Fruit fly (Drosophila melanogaster) whole organism, embryonic: ENCODE measurements around the gene CG1024.

Experiments used
- Adf1 ChIP-seq: fragments of 200-800 bp; sonication (Bioruptor generic); IDR thresholded peaks from 2 replicates; pipeline ENCODE4 v1.3.6; 2022; ENCODE audit warnings: missing biosample characterization, missing genetic modification characterization
- Bgb ChIP-seq: fragments of 200-800 bp; sonication (Bioruptor generic); IDR thresholded peaks from 2 replicates; pipeline ENCODE4 v1.3.6; 2022; ENCODE audit warnings: missing biosample characterization, missing genetic modification characterization; ENCODE audit not compliant: partially characterized antibody
- CG10209 ChIP-seq: fragments of 200-800 bp; sonication (Bioruptor generic); optimal IDR thresholded peaks from 3 replicates; lab custom pipeline; 2017; ENCODE audit warnings: missing biosample characterization, mild to moderate bottlenecking, missing genetic modification characterization, missing genetic modification reagents
- CG10267 ChIP-seq: fragments of 200-800 bp; sonication (Bioruptor generic); optimal IDR thresholded peaks from 2 replicates; lab custom pipeline; 2018; ENCODE audit warnings: missing biosample characterization, mild to moderate bottlenecking, missing genetic modification characterization, moderate library complexity
- CG1233 ChIP-seq: fragments of 200-800 bp; sonication (Bioruptor generic); optimal IDR thresholded peaks from 4 replicates; lab custom pipeline; 2018; ENCODE audit warnings: missing biosample characterization, mild to moderate bottlenecking, missing genetic modification characterization
- CG13123 ChIP-seq: fragments of 200-800 bp; sonication (Bioruptor generic); optimal IDR thresholded peaks from 2 replicates; lab custom pipeline; 2016; ENCODE audit warnings: missing biosample characterization, missing genetic modification characterization
- CG15479 ChIP-seq: fragments of 200-800 bp; sonication (Bioruptor generic); optimal IDR thresholded peaks from 3 replicates; lab custom pipeline; 2019; ENCODE audit warnings: missing biosample characterization, mild to moderate bottlenecking, missing genetic modification characterization, moderate library complexity
- CG1602 ChIP-seq: fragments of 200-800 bp; sonication (Bioruptor generic); optimal IDR thresholded peaks from 3 replicates; lab custom pipeline; 2016; ENCODE audit warnings: missing biosample characterization, missing genetic modification characterization
- CG1603 ChIP-seq: fragments of 200-800 bp; sonication (Bioruptor generic); optimal IDR thresholded peaks from 2 replicates; lab custom pipeline; 2019; ENCODE audit warnings: missing biosample characterization, mild to moderate bottlenecking, missing genetic modification characterization, moderate library complexity
- CG1647 ChIP-seq: fragments of 200-800 bp; sonication (Bioruptor generic); optimal IDR thresholded peaks from 3 replicates; lab custom pipeline; 2016; ENCODE audit warnings: missing biosample characterization, missing genetic modification characterization
- CG17186 ChIP-seq: fragments of 200-800 bp; sonication (Bioruptor generic); optimal IDR thresholded peaks from 3 replicates; lab custom pipeline; 2017; ENCODE audit warnings: missing biosample characterization, missing genetic modification reagents, missing genetic modification characterization
- CG17361 ChIP-seq: fragments of 200-800 bp; sonication (Bioruptor generic); IDR thresholded peaks from 3 replicates; pipeline ENCODE4 v1.3.6; 2022; ENCODE audit warnings: missing biosample characterization, missing genetic modification characterization
- CG17568 ChIP-seq: fragments of 200-800 bp; sonication (Bioruptor generic); optimal IDR thresholded peaks from 2 replicates; lab custom pipeline; 2018; ENCODE audit warnings: missing biosample characterization, mild to moderate bottlenecking, missing genetic modification characterization, moderate library complexity
- CG2129 ChIP-seq: fragments of 200-800 bp; sonication (Bioruptor generic); IDR thresholded peaks from 2 replicates; pipeline ENCODE4 v1.3.6; 2022; ENCODE audit warnings: missing biosample characterization, missing genetic modification characterization; ENCODE audit not compliant: partially characterized antibody
- CG2202 ChIP-seq: fragments of 200-800 bp; sonication (Bioruptor generic); optimal IDR thresholded peaks from 2 replicates; lab custom pipeline; 2018; ENCODE audit warnings: missing biosample characterization, mild to moderate bottlenecking, missing genetic modification characterization
- CG2889 ChIP-seq: fragments of 200-800 bp; sonication (Bioruptor generic); IDR thresholded peaks from 3 replicates; pipeline ENCODE4 v1.3.6; 2022; ENCODE audit warnings: missing biosample characterization, missing genetic modification characterization
- CG31365 ChIP-seq: fragments of 200-800 bp; sonication (Bioruptor generic); optimal IDR thresholded peaks from 2 replicates; lab custom pipeline; 2018; ENCODE audit warnings: missing biosample characterization, mild to moderate bottlenecking, missing genetic modification characterization
- CG4360 ChIP-seq: fragments of 200-800 bp; sonication (Bioruptor generic); IDR thresholded peaks from 2 replicates; pipeline ENCODE4 v1.3.6; 2022; ENCODE audit warnings: missing biosample characterization, missing genetic modification characterization
- CG4617 ChIP-seq: fragments of 200-800 bp; sonication (Bioruptor generic); optimal IDR thresholded peaks from 3 replicates; lab custom pipeline; 2016; ENCODE audit warnings: missing biosample characterization, missing genetic modification characterization, borderline replicate concordance
- CG5180 ChIP-seq: fragments of 200-800 bp; sonication (Bioruptor generic); optimal IDR thresholded peaks from 3 replicates; lab custom pipeline; 2017; ENCODE audit warnings: missing biosample characterization, missing genetic modification characterization, mild to moderate bottlenecking, moderate library complexity, missing genetic modification reagents
- CG9437 ChIP-seq: fragments of 200-800 bp; sonication (Bioruptor generic); optimal IDR thresholded peaks from 2 replicates; lab custom pipeline; 2018; ENCODE audit warnings: missing biosample characterization, mild to moderate bottlenecking, missing genetic modification characterization
- D19A ChIP-seq: fragments of 200-800 bp; optimal IDR thresholded peaks from 3 replicates; lab custom pipeline; 2019; ENCODE audit warnings: missing biosample characterization, mild to moderate bottlenecking, missing genetic modification characterization, moderate library complexity
- Dp ChIP-seq: fragments of 200-800 bp; sonication (Bioruptor generic); optimal IDR thresholded peaks from 2 replicates; lab custom pipeline; 2018; ENCODE audit warnings: missing biosample characterization, mild to moderate bottlenecking, missing genetic modification characterization, moderate library complexity
- Hey ChIP-seq: fragments of 200-800 bp; sonication (Bioruptor generic); optimal IDR thresholded peaks from 3 replicates; lab custom pipeline; 2018; ENCODE audit warnings: missing biosample characterization, mild to moderate bottlenecking, missing genetic modification characterization
- Nf-YC ChIP-seq: fragments of 200-800 bp; optimal IDR thresholded peaks from 3 replicates; lab custom pipeline; 2019; ENCODE audit warnings: missing biosample characterization, mild to moderate bottlenecking, missing genetic modification characterization, moderate library complexity
- Sry-β ChIP-seq: fragments of 200-800 bp; sonication (Bioruptor generic); optimal IDR thresholded peaks from 2 replicates; lab custom pipeline; 2018; ENCODE audit warnings: missing biosample characterization, mild to moderate bottlenecking, missing genetic modification characterization, moderate library complexity
- ap ChIP-seq: fragments of 200-800 bp; sonication (Bioruptor generic); IDR thresholded peaks from 2 replicates; pipeline ENCODE4 v1.3.6; 2022; ENCODE audit warnings: missing biosample characterization, missing genetic modification characterization
- bab2 ChIP-seq: fragments of 200-800 bp; sonication (Bioruptor generic); optimal IDR thresholded peaks from 2 replicates; lab custom pipeline; 2016; ENCODE audit warnings: missing biosample characterization, missing genetic modification characterization
- br ChIP-seq: fragments of >200 bp; optimal IDR thresholded peaks from 2 replicates; lab custom pipeline; 2017
- dan ChIP-seq: fragments of 200-800 bp; sonication (Bioruptor generic); IDR thresholded peaks from 2 replicates; pipeline ENCODE4 v1.3.6; 2022; ENCODE audit warnings: missing biosample characterization, missing genetic modification characterization
- dmrt11E ChIP-seq: fragments of 200-800 bp; sonication (Bioruptor generic); optimal IDR thresholded peaks from 3 replicates; lab custom pipeline; 2018; ENCODE audit warnings: missing biosample characterization, mild to moderate bottlenecking, missing genetic modification characterization, moderate library complexity
- dpn ChIP-seq, 2 experiments: fragments of 200-800 bp; sonication (Bioruptor generic); optimal IDR thresholded peaks; 3 replicates each; lab custom pipeline; 2016; ENCODE audit warnings: missing biosample characterization in 2 of 2, missing genetic modification characterization in 2 of 2
- ewg ChIP-seq: fragments of 200-800 bp; sonication (Bioruptor generic); optimal IDR thresholded peaks from 3 replicates; lab custom pipeline; 2017; ENCODE audit warnings: mild to moderate bottlenecking, missing biosample characterization, missing genetic modification reagents, missing genetic modification characterization
- gcm2 ChIP-seq: fragments of 200-800 bp; sonication (Bioruptor generic); optimal IDR thresholded peaks from 2 replicates; lab custom pipeline; 2016; ENCODE audit warnings: missing biosample characterization, missing genetic modification characterization
- gro ChIP-seq: fragments of 200-800 bp; sonication (Bioruptor generic); optimal IDR thresholded peaks from 2 replicates; lab custom pipeline; 2016; ENCODE audit warnings: missing biosample characterization, missing genetic modification characterization
- hbn ChIP-seq: fragments of 200-800 bp; sonication (Bioruptor generic); IDR thresholded peaks from 2 replicates; pipeline ENCODE4 v1.3.6; 2022; ENCODE audit warnings: missing biosample characterization, missing genetic modification characterization; ENCODE audit not compliant: partially characterized antibody
- klu ChIP-seq: fragments of 200-800 bp; sonication (Bioruptor generic); IDR thresholded peaks from 2 replicates; pipeline ENCODE4 v1.3.6; 2022; ENCODE audit warnings: missing biosample characterization, missing genetic modification characterization
- lmd ChIP-seq: fragments of 200-800 bp; sonication (Bioruptor generic); IDR thresholded peaks from 2 replicates; pipeline ENCODE4 v1.3.6; 2022; ENCODE audit warnings: missing biosample characterization, missing genetic modification characterization
- luna ChIP-seq: fragments of 200-800 bp; sonication (Bioruptor generic); optimal IDR thresholded peaks from 2 replicates; lab custom pipeline; 2016; ENCODE audit warnings: missing biosample characterization, missing genetic modification characterization
- nmo ChIP-seq: fragments of 200-800 bp; sonication (Bioruptor generic); optimal IDR thresholded peaks from 2 replicates; lab custom pipeline; 2018; ENCODE audit warnings: missing biosample characterization, mild to moderate bottlenecking, missing genetic modification characterization, moderate library complexity
- otp ChIP-seq: fragments of 200-800 bp; sonication (Bioruptor generic); IDR thresholded peaks from 3 replicates; pipeline ENCODE4, ENCODE4 v1.3.6; 2022; ENCODE audit warnings: missing biosample characterization, missing genetic modification characterization
- pum ChIP-seq: fragments of 200-800 bp; sonication (Bioruptor generic); optimal IDR thresholded peaks from 2 replicates; lab custom pipeline; 2016; ENCODE audit warnings: missing biosample characterization, missing genetic modification characterization
- slp2 ChIP-seq: fragments of 200-800 bp; sonication (Bioruptor generic); optimal IDR thresholded peaks from 2 replicates; lab custom pipeline; 2016; ENCODE audit warnings: missing biosample characterization, missing genetic modification characterization
- sqz ChIP-seq: fragments of 200-800 bp; sonication (Bioruptor generic); optimal IDR thresholded peaks from 3 replicates; lab custom pipeline; 2018; ENCODE audit warnings: missing biosample characterization, mild to moderate bottlenecking, missing genetic modification characterization
- tup ChIP-seq: fragments of 200-800 bp; sonication (Bioruptor generic); optimal IDR thresholded peaks from 2 replicates; lab custom pipeline; 2016; ENCODE audit warnings: missing biosample characterization, mild to moderate bottlenecking, missing genetic modification characterization, moderate library complexity
- vvl ChIP-seq: fragments of 200-800 bp; sonication (Bioruptor generic); IDR thresholded peaks from 2 replicates; pipeline ENCODE4 v1.3.6; 2022; ENCODE audit warnings: missing biosample characterization, missing genetic modification characterization

CG1024 gene

dm6 chr3R:6353624-6354352, 26.3 kb downstream of the CG1024 start (continued):
- TF ChIP-seq Hey (tag; lab: Kevin White, UChicago), result no peak
- peak; percentile 16 for TF ChIP-seq tup (GFP tag; lab: Kevin White, UChicago)
- TF ChIP-seq br (lab: Kevin White, UChicago), result no peak
- no peak; the same call in 1 of the 2 replicates for TF ChIP-seq vvl (GFP tag; lab: Robert Waterston, UW)
- no peak for TF ChIP-seq CG2889 (GFP tag; lab: Robert Waterston, UW)
- no peak for TF ChIP-seq Sry-β
- no peak for TF ChIP-seq sqz (GFP tag; lab: Kevin White, UChicago)
- peak; percentile 70 for TF ChIP-seq bab2 (GFP tag; lab: Kevin White, UChicago)
- TF ChIP-seq klu (GFP tag; lab: Robert Waterston, UW), result peak; percentile 53; the same call in 1 of the 2 replicates
- no peak for TF ChIP-seq gro
- TF ChIP-seq dan (GFP tag; lab: Robert Waterston, UW), result no peak
- no peak for TF ChIP-seq gcm2 (GFP tag; lab: Kevin White, UChicago)
- TF ChIP-seq, all 482 proteins: peak for 256

DNA sequence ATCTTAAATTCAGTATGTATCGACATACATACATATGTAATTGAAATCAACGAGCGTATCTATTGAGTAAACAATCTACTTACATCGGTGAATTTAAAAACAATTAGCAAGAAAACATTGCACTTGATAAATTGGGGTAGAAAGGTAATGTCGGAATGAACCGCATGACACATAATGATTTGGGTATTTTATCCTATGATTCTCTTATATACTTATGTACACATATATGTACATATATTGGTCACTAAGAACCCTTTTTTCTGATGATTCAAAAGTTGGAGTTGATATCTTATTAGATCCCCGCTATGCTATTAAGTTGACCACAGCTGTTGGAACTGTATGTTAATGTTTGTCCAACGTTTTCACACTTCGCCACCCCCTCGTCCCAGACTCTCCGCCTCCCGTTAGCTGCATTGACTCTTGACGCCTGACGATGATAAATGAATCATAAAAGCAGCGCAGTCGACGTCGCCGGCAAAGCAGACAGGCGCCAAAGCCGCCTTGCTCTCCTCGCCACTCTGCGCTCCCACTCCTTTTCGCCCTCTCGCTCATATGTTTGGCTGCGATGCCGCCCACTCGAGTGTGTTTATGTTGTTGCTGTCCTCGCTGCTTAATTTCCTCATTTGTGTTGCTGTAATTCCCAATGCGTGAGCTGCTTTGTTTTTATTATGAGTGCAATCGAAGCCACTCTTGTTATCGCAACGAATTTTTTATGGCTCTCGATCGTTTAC, 27.1 kb downstream of the CG1024 start:
- TF ChIP-seq CG17361, result peak; percentile 49; the same call in 2 of the 3 replicates
- TF ChIP-seq ewg (GFP tag; lab: Kevin White, UChicago), result peak; percentile 18
- TF ChIP-seq CG5180, result no peak
- TF ChIP-seq pum (GFP tag; lab: Kevin White, UChicago), result no peak
- TF ChIP-seq CG1603, result peak; percentile 33
- TF ChIP-seq Sry-β, result peak; percentile 18
- TF ChIP-seq Dp (GFP tag; lab: Kevin White, UChicago), result no peak
- TF ChIP-seq CG2129, result no peak
- peak; percentile 15 for TF ChIP-seq CG1602 (GFP tag; lab: Kevin White, UChicago)
- no peak for TF ChIP-seq CG15479 (GFP tag; lab: Kevin White, UChicago)
- no peak for TF ChIP-seq CG2202
- 0 out of 2 replicates have a peak, but pooled peaks have one; percentile 14 for TF ChIP-seq Bgb (GFP tag; lab: Robert Waterston, UW)
- TF ChIP-seq nmo (GFP tag; lab: Kevin White, UChicago), result peak; percentile 49
- TF ChIP-seq otp (GFP tag; lab: Robert Waterston, UW), result 0 out of 3 replicates have a peak, but pooled peaks have one; percentile 9
- TF ChIP-seq CG13123 (GFP tag; lab: Kevin White, UChicago), result no peak
- no peak for TF ChIP-seq dan (GFP tag; lab: Robert Waterston, UW)
- peak; percentile 5 for TF ChIP-seq CG1647 (GFP tag; lab: Kevin White, UChicago)
- TF ChIP-seq CG1233, result peak; percentile 29
- TF ChIP-seq dmrt11E, result peak; percentile 12
- no peak for TF ChIP-seq luna (GFP tag; lab: Kevin White, UChicago)
- TF ChIP-seq CG31365 (tag; lab: Kevin White, UChicago), result no peak
- no peak for TF ChIP-seq CG4617 (GFP tag; lab: Kevin White, UChicago)
- TF ChIP-seq dpn (GFP tag; optimal IDR thresholded peaks at IDR 0.05; lab: Kevin White, UChicago), result peak in 1 of 2 experiments; percentile 37
- no peak for TF ChIP-seq hbn (GFP tag; lab: Robert Waterston, UW)
- peak; percentile 83 for TF ChIP-seq Adf1 (GFP tag; lab: Robert Waterston, UW)
- TF ChIP-seq D19A (tag; lab: Kevin White, UChicago), result peak; percentile 1
- TF ChIP-seq CG9437, result peak; percentile 48
- no peak for TF ChIP-seq slp2 (GFP tag; lab: Kevin White, UChicago)
- peak; percentile 40 for TF ChIP-seq CG10209
- 0 out of 2 replicates have a peak, but pooled peaks have one; percentile 29 for TF ChIP-seq ap (GFP tag; lab: Robert Waterston, UW)
- TF ChIP-seq CG17186 (GFP tag; lab: Kevin White, UChicago), result no peak
- TF ChIP-seq CG17568 (GFP tag; lab: Kevin White, UChicago), result peak; percentile 7
- TF ChIP-seq Nf-YC (tag; lab: Kevin White, UChicago), result no peak
- TF ChIP-seq CG4360 (GFP tag; lab: Robert Waterston, UW), result peak; percentile 76
- 0 out of 2 replicates have a peak, but pooled peaks have one; percentile 7 for TF ChIP-seq lmd (GFP tag; lab: Robert Waterston, UW)
- TF ChIP-seq CG10267 (tag; lab: Kevin White, UChicago), result peak; percentile 21
